Fruit fly (Drosophila melanogaster) whole organism, prepupa: Measurements from ENCODE around the gene CG11367.
"Not testable (repeated sequence)": the region's sequence is repeated elsewhere in the genome, so short reads cannot be mapped to it uniquely, and the experiment has no call there.

Source experiments
- CG10631 ChIP-seq: fragments of 200-800 bp; sonication (Bioruptor generic); optimal IDR thresholded peaks from 2 replicates; lab custom pipeline; 2016; ENCODE audit warnings: missing biosample characterization, missing genetic modification characterization
- CG11762 ChIP-seq: fragments of 200-800 bp; sonication (Bioruptor generic); optimal IDR thresholded peaks from 3 replicates; lab custom pipeline; 2016; ENCODE audit warnings: missing biosample characterization, missing genetic modification characterization; ENCODE audit not compliant: insufficient read depth
- CG16779 ChIP-seq: fragments of 200-800 bp; sonication (Bioruptor generic); optimal IDR thresholded peaks from 3 replicates; lab custom pipeline; 2017; ENCODE audit warnings: missing biosample characterization, mild to moderate bottlenecking, missing genetic modification characterization
- CG3032 ChIP-seq: fragments of 200-800 bp; optimal IDR thresholded peaks from 2 replicates; lab custom pipeline; 2019; ENCODE audit warnings: missing biosample characterization, mild to moderate bottlenecking, missing genetic modification characterization, moderate library complexity
- CG6792 ChIP-seq: fragments of 200-800 bp; sonication (Bioruptor generic); optimal IDR thresholded peaks from 3 replicates; lab custom pipeline; 2016; ENCODE audit warnings: missing biosample characterization, missing genetic modification characterization
- CG9139 ChIP-seq: fragments of 200-800 bp; sonication (Bioruptor generic); optimal IDR thresholded peaks from 3 replicates; lab custom pipeline; 2017; ENCODE audit warnings: missing biosample characterization, mild to moderate bottlenecking, missing genetic modification characterization
- Ets96B ChIP-seq: fragments of 200-800 bp; optimal IDR thresholded peaks from 2 replicates; lab custom pipeline; 2019; ENCODE audit warnings: missing biosample characterization, mild to moderate bottlenecking, missing genetic modification characterization, moderate library complexity
- Hr39 ChIP-seq: fragments of 200-800 bp; sonication (Bioruptor generic); optimal IDR thresholded peaks from 2 replicates; lab custom pipeline; 2016; ENCODE audit warnings: missing biosample characterization, missing genetic modification characterization
- Sox15 ChIP-seq: fragments of 200-800 bp; sonication (Bioruptor generic); optimal IDR thresholded peaks from 3 replicates; lab custom pipeline; 2016; ENCODE audit warnings: missing biosample characterization, missing genetic modification characterization
- achi ChIP-seq: fragments of 200-800 bp; sonication (Bioruptor generic); optimal IDR thresholded peaks from 3 replicates; lab custom pipeline; 2016; ENCODE audit warnings: missing biosample characterization, missing genetic modification characterization
- eg ChIP-seq: fragments of 200-800 bp; sonication (Bioruptor generic); IDR thresholded peaks from 3 replicates; pipeline ENCODE4 v1.3.6; 2022; ENCODE audit warnings: missing biosample characterization, missing genetic modification characterization
- esn ChIP-seq: fragments of 200-800 bp; sonication (Bioruptor generic); optimal IDR thresholded peaks from 2 replicates; lab custom pipeline; 2016; ENCODE audit warnings: missing biosample characterization, mild to moderate bottlenecking, missing genetic modification characterization, moderate library complexity

DNA sequence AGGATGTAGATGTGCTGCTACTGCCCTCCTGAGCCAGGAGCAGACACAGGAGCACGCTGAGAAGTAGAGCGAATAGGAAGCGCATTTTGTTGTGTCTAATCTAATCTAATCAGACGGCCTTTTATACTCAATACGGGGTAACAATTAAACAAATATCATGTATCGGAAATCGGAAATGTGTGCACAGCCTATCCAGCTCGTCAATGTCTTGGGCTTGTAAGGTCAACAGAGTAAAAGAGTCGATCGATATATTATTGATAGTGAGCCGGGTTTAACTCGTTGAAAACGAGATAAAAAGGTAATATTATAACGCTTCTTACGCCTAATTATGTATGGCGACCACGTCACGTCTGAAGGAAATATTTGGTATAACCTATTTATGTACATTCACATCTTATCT, 35.5 kb upstream of the CG11367 start, which contains the start of gene CG14454:
- TF ChIP-seq CG16779 (tag; lab: Kevin White, UChicago); CG6792 (GFP tag; lab: Kevin White, UChicago); CG9139 (GFP tag; lab: Kevin White, UChicago); CG3032; achi; Sox15; CG11762 (GFP tag; lab: Kevin White, UChicago); CG10631 (GFP tag; lab: Kevin White, UChicago); Hr39 (GFP tag; lab: Kevin White, UChicago); esn; Ets96B (tag; lab: Kevin White, UChicago); eg (GFP tag; lab: Robert Waterston, UW): not testable (repeated sequence)
